Fruit fly (Drosophila melanogaster) whole organism, prepupa: Measurements from ENCODE around the gene nerfin-1.
A peak's percentile ranks its signal among the peaks of the same experiment; 100 is the strongest.

Experiments used
- Blimp-1 ChIP-seq: fragments of 200-800 bp; sonication (Bioruptor generic); optimal IDR thresholded peaks from 3 replicates; lab custom pipeline; 2017; ENCODE audit warnings: missing biosample characterization, missing genetic modification characterization, mild to moderate bottlenecking, moderate library complexity, missing genetic modification reagents
- CG10669 ChIP-seq: fragments of 200-800 bp; sonication (Bioruptor generic); optimal IDR thresholded peaks from 3 replicates; lab custom pipeline; 2018; ENCODE audit warnings: missing biosample characterization, mild to moderate bottlenecking, missing genetic modification characterization, moderate library complexity
- CG11902 ChIP-seq: fragments of 200-800 bp; sonication (Bioruptor generic); optimal IDR thresholded peaks from 3 replicates; lab custom pipeline; 2016; ENCODE audit warnings: missing biosample characterization, missing genetic modification characterization
- CG31627 ChIP-seq: fragments of 200-800 bp; sonication (Bioruptor generic); optimal IDR thresholded peaks from 3 replicates; lab custom pipeline; 2016; ENCODE audit warnings: missing biosample characterization, missing genetic modification characterization
- CG6792 ChIP-seq: fragments of 200-800 bp; sonication (Bioruptor generic); optimal IDR thresholded peaks from 3 replicates; lab custom pipeline; 2016; ENCODE audit warnings: missing biosample characterization, missing genetic modification characterization
- Ets96B ChIP-seq: fragments of 200-800 bp; optimal IDR thresholded peaks from 2 replicates; lab custom pipeline; 2019; ENCODE audit warnings: missing biosample characterization, mild to moderate bottlenecking, missing genetic modification characterization, moderate library complexity
- Lpt ChIP-seq: fragments of 200-800 bp; sonication (Bioruptor generic); optimal IDR thresholded peaks from 3 replicates; lab custom pipeline; 2016; ENCODE audit warnings: missing biosample characterization, missing genetic modification characterization
- Sox15 ChIP-seq: fragments of 200-800 bp; sonication (Bioruptor generic); optimal IDR thresholded peaks from 3 replicates; lab custom pipeline; 2016; ENCODE audit warnings: missing biosample characterization, missing genetic modification characterization
- cyc ChIP-seq: fragments of 200-800 bp; sonication (Bioruptor generic); optimal IDR thresholded peaks from 3 replicates; lab custom pipeline; 2016; ENCODE audit warnings: missing biosample characterization, missing genetic modification characterization
- salr ChIP-seq, 2 experiments: fragments of 200-800 bp; sonication (Bioruptor generic); optimal IDR thresholded peaks; 3 replicates each; lab custom pipeline; 2016 to 2018; ENCODE audit warnings: missing biosample characterization in 2 of 2, missing genetic modification characterization in 2 of 2, mild to moderate bottlenecking in 1 of 2

DNA sequence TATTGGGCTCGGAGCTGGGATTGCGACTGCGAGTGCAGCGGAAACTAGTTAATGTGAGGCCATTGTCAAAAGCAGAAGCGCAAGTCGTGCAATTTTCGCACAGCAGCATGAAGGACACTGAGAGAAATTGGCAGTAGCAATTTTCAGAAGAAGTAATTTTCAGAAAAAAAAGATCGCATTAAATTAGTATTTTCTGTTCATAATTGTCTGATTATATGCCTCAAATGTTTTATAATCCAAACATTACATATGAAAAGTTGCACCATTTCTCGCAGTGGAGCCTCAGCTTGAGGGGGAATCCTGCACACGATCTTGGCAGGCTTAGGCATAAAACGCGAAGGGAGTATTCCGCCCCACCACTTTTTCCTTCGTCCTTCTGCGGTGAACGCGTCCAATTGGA lies 4.5 kb upstream of the nerfin-1 start:
- TF ChIP-seq CG10669 (GFP tag; lab: Kevin White, UChicago) (peak; percentile 59), CG11902 (GFP tag; lab: Kevin White, UChicago) (peak; percentile 23), Sox15 (GFP tag; lab: Kevin White, UChicago) (peak; percentile 15), Lpt (GFP tag; lab: Kevin White, UChicago) (no peak), Ets96B (tag; lab: Kevin White, UChicago) (peak; percentile 58), cyc (GFP tag; lab: Kevin White, UChicago) (peak; percentile 73), CG6792 (GFP tag; lab: Kevin White, UChicago) (peak; percentile 51), CG31627 (peak; percentile 61), Blimp-1 (GFP tag; lab: Kevin White, UChicago) (peak; percentile 4), salr (GFP tag; optimal IDR thresholded peaks at IDR 0.05; lab: Kevin White, UChicago) (peak in 1 of 2 experiments; percentile 60)
